Worm (Caenorhabditis elegans) whole organism, late embryonic: Measurements from ENCODE around the gene cyp-35C1.

Experiments
- C08G9.2 ChIP-seq: sonication (generic microtip); optimal IDR thresholded peaks from 2 replicates; lab custom pipeline; 2016; ENCODE audit warnings: mild to moderate bottlenecking, missing genetic modification characterization, moderate library complexity, missing compliant biosample characterization
- K09A11.1 ChIP-seq: sonication (generic microtip); optimal IDR thresholded peaks from 2 replicates; lab custom pipeline; 2017; ENCODE audit warnings: antibody characterized with exemption, mild to moderate bottlenecking, missing genetic modification characterization, missing compliant biosample characterization; ENCODE audit not compliant: insufficient read depth
- Y22D7AL.16 ChIP-seq: sonication (generic microtip); optimal IDR thresholded peaks from 2 replicates; lab custom pipeline; 2016; ENCODE audit warnings: missing genetic modification characterization, missing compliant biosample characterization
- ahr-1 ChIP-seq: sonication (generic microtip); optimal IDR thresholded peaks from 2 replicates; lab custom pipeline; 2016; ENCODE audit warnings: missing genetic modification characterization, missing compliant biosample characterization
- ama-1 ChIP-seq: fragments of 150-350 bp; optimal IDR thresholded peaks from 2 replicates; lab custom pipeline; 2014
- ceh-14 ChIP-seq: sonication (generic microtip); optimal IDR thresholded peaks from 2 replicates; lab custom pipeline; 2016; ENCODE audit warnings: missing genotype, missing genetic modification characterization, missing compliant biosample characterization
- ceh-18 ChIP-seq: sonication (generic microtip); optimal IDR thresholded peaks from 2 replicates; lab custom pipeline; 2016; ENCODE audit warnings: missing genetic modification characterization, missing compliant biosample characterization
- ceh-19 ChIP-seq: fragments of 200-800 bp; sonication (Bioruptor generic); optimal IDR thresholded peaks from 2 replicates; lab custom pipeline; 2018; ENCODE audit warnings: mild to moderate bottlenecking, missing genetic modification characterization, missing compliant biosample characterization
- ceh-22 ChIP-seq: sonication (generic microtip); optimal IDR thresholded peaks from 2 replicates; lab custom pipeline; 2017; ENCODE audit warnings: missing biosample characterization, missing genetic modification characterization
- ceh-30 ChIP-seq: fragments of 150-350 bp; optimal IDR thresholded peaks from 2 replicates; lab custom pipeline; 2014; ENCODE audit warnings: missing biosample characterization, missing genetic modification characterization
- ceh-34 ChIP-seq: sonication (generic microtip); optimal IDR thresholded peaks from 2 replicates; lab custom pipeline; 2016; ENCODE audit warnings: mild to moderate bottlenecking, missing genetic modification characterization, missing compliant biosample characterization
- ceh-48 ChIP-seq: sonication (generic microtip); optimal IDR thresholded peaks from 2 replicates; lab custom pipeline; 2016; ENCODE audit warnings: missing genetic modification characterization, inconsistent platforms, missing compliant biosample characterization
- dmd-4 ChIP-seq: sonication (generic microtip); optimal IDR thresholded peaks from 2 replicates; lab custom pipeline; 2016; ENCODE audit warnings: borderline replicate concordance, missing genetic modification characterization, missing compliant biosample characterization
- dve-1 ChIP-seq: sonication (generic microtip); optimal IDR thresholded peaks from 2 replicates; lab custom pipeline; 2017; ENCODE audit warnings: antibody characterized with exemption, mild to moderate bottlenecking, missing genetic modification characterization, missing compliant biosample characterization
- elt-4 ChIP-seq: sonication (generic microtip); optimal IDR thresholded peaks from 2 replicates; lab custom pipeline; 2016; ENCODE audit warnings: missing genetic modification characterization, missing compliant biosample characterization
- eyg-1 ChIP-seq: sonication (generic microtip); optimal IDR thresholded peaks from 2 replicates; lab custom pipeline; 2016; ENCODE audit warnings: missing genotype, missing genetic modification characterization, missing compliant biosample characterization
- fax-1 ChIP-seq: sonication (generic microtip); optimal IDR thresholded peaks from 2 replicates; lab custom pipeline; 2016; ENCODE audit warnings: missing genotype, missing genetic modification characterization, missing compliant biosample characterization
- fkh-10 ChIP-seq: fragments of 150-350 bp; optimal IDR thresholded peaks from 2 replicates; lab custom pipeline; 2014; ENCODE audit warnings: missing biosample characterization, missing genetic modification reagents, missing genetic modification characterization
- fkh-6 ChIP-seq: sonication (generic microtip); optimal IDR thresholded peaks from 2 replicates; lab custom pipeline; 2016; ENCODE audit warnings: missing genetic modification characterization, missing compliant biosample characterization
- hlh-13 ChIP-seq: fragments of 200-800 bp; sonication (Bioruptor generic); optimal IDR thresholded peaks from 2 replicates; lab custom pipeline; 2018; ENCODE audit warnings: mild to moderate bottlenecking, missing genetic modification characterization, missing compliant biosample characterization
- hlh-6 ChIP-seq: sonication (generic microtip); optimal IDR thresholded peaks from 2 replicates; lab custom pipeline; 2016; ENCODE audit warnings: missing genotype, missing genetic modification characterization, missing compliant biosample characterization
- lim-6 ChIP-seq: sonication (generic microtip); optimal IDR thresholded peaks from 2 replicates; lab custom pipeline; 2016; ENCODE audit warnings: missing genetic modification characterization, missing compliant biosample characterization
- lin-11 ChIP-seq: fragments of 200-800 bp; sonication (Bioruptor generic); optimal IDR thresholded peaks from 2 replicates; lab custom pipeline; 2018; ENCODE audit warnings: mild to moderate bottlenecking, missing genetic modification characterization, missing compliant biosample characterization
- madf-2 ChIP-seq: sonication (generic microtip); optimal IDR thresholded peaks from 2 replicates; lab custom pipeline; 2017; ENCODE audit warnings: missing genetic modification characterization, missing compliant biosample characterization
- mec-3 ChIP-seq: sonication (generic microtip); optimal IDR thresholded peaks from 2 replicates; lab custom pipeline; 2016; ENCODE audit warnings: borderline replicate concordance, missing genetic modification characterization, missing compliant biosample characterization
- nfya-1 ChIP-seq: sonication (generic microtip); optimal IDR thresholded peaks from 2 replicates; lab custom pipeline; 2017; ENCODE audit warnings: missing genetic modification characterization, mild to moderate bottlenecking, missing compliant biosample characterization, antibody characterized with exemption, moderate library complexity
- nhr-11 ChIP-seq: fragments of 150-350 bp; optimal IDR thresholded peaks from 2 replicates; lab custom pipeline; 2014; ENCODE audit warnings: missing biosample characterization, missing genetic modification characterization
- nhr-232 ChIP-seq: sonication (generic microtip); optimal IDR thresholded peaks from 2 replicates; lab custom pipeline; 2016; ENCODE audit warnings: missing genetic modification characterization, missing compliant biosample characterization
- npax-4 ChIP-seq: sonication (generic microtip); optimal IDR thresholded peaks from 2 replicates; lab custom pipeline; 2016; ENCODE audit warnings: missing genetic modification characterization, missing compliant biosample characterization
- odd-2 ChIP-seq: sonication (generic microtip); optimal IDR thresholded peaks from 2 replicates; lab custom pipeline; 2017; ENCODE audit warnings: antibody characterized with exemption, mild to moderate bottlenecking, missing genetic modification characterization, missing compliant biosample characterization
- pat-9 ChIP-seq: fragments of 200-800 bp; sonication (Bioruptor generic); optimal IDR thresholded peaks from 2 replicates; lab custom pipeline; 2018; ENCODE audit warnings: mild to moderate bottlenecking, missing genetic modification characterization, moderate library complexity, missing compliant biosample characterization
- pax-1 ChIP-seq: fragments of 150-350 bp; optimal IDR thresholded peaks from 2 replicates; lab custom pipeline; 2014; ENCODE audit warnings: missing biosample characterization, missing genetic modification characterization
- pha-2 ChIP-seq: sonication (generic microtip); optimal IDR thresholded peaks from 2 replicates; lab custom pipeline; 2017; ENCODE audit warnings: mild to moderate bottlenecking, missing genetic modification characterization, missing compliant biosample characterization
- pha-4 ChIP-seq: fragments of 150-350 bp; optimal IDR thresholded peaks from 2 replicates; lab custom pipeline; 2018; ENCODE audit warnings: missing biosample characterization, missing genetic modification reagents, missing genetic modification characterization
- ref-2 ChIP-seq: sonication (generic microtip); optimal IDR thresholded peaks from 2 replicates; lab custom pipeline; 2016; ENCODE audit warnings: missing genetic modification characterization, missing compliant biosample characterization
- rnt-1 ChIP-seq: sonication (generic microtip); optimal IDR thresholded peaks from 2 replicates; lab custom pipeline; 2016; ENCODE audit warnings: missing genetic modification characterization, missing compliant biosample characterization
- sox-2 ChIP-seq: fragments of 200-800 bp; sonication (Bioruptor generic); IDR thresholded peaks from 2 replicates; pipeline ENCODE4 v1.3.6; 2022; ENCODE audit warnings: missing genetic modification reagents, missing genetic modification characterization, missing compliant biosample characterization
- unc-3 ChIP-seq, 2 experiments: fragments of 200-800 bp in 1 of 2; sonication (Bioruptor generic) in 1 of 2; sonication (generic microtip) in 1 of 2; conservative IDR thresholded peaks in 1 of 2; optimal IDR thresholded peaks in 1 of 2; 2 replicates each; pipeline versions ENCODE4 v1.3.6 to Lab custom; 2016 to 2022; ENCODE audit warnings: missing compliant biosample characterization in 2 of 2, missing genetic modification characterization in 2 of 2, missing genetic modification reagents in 1 of 2
- unc-42 ChIP-seq: sonication (generic microtip); optimal IDR thresholded peaks from 2 replicates; lab custom pipeline; 2016; ENCODE audit warnings: missing genotype, missing genetic modification characterization, missing compliant biosample characterization
- unc-55 ChIP-seq: sonication (generic microtip); optimal IDR thresholded peaks from 2 replicates; lab custom pipeline; 2017; ENCODE audit warnings: missing biosample characterization, missing genetic modification reagents, missing genetic modification characterization
- unc-86 ChIP-seq: sonication (generic microtip); optimal IDR thresholded peaks from 2 replicates; lab custom pipeline; 2016; ENCODE audit warnings: missing genetic modification characterization, missing compliant biosample characterization
- zip-5 ChIP-seq: sonication (generic microtip); optimal IDR thresholded peaks from 2 replicates; lab custom pipeline; 2016; ENCODE audit warnings: missing genetic modification characterization, missing compliant biosample characterization
- ztf-16 ChIP-seq: sonication (generic microtip); optimal IDR thresholded peaks from 2 replicates; lab custom pipeline; 2017; ENCODE audit warnings: missing genetic modification characterization, missing compliant biosample characterization

cyp-35C1 gene

DNA sequence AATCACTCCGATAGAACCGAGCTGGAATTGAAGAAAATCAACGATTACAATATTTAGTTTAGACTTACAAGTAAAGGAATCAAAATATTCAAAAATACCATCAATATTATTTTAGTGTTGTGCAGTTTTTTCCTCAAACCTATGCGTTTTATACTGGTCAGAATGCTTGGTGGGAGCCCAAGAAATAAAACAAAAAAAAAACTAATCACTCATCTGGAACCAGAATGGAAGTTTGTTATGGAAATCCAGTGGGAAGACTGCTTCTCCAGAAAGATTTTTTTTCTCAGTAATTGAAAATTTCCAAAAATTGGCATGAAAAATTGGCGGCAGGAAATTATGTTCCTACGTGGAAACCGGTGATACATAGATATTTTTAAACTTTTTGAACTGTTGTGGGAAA, 41.9 kb downstream of the cyp-35C1 start, which contains the start of gene srx-134:
srx-134 (minus strand) TSS at position 101 of the 400 bp plus-strand sequence.
- TF ChIP-seq madf-2 (tag; lab: Kevin White, UChicago) (no peak), ztf-16 (tag; lab: Kevin White, UChicago) (no peak), ahr-1 (no peak), rnt-1 (tag; lab: Kevin White, UChicago) (no peak), pha-4 (tag; lab: Kevin White, UChicago) (no peak), dve-1 (tag; lab: Kevin White, UChicago) (no peak), ceh-22 (no peak), ceh-48 (no peak), nhr-232 (tag; lab: Kevin White, UChicago) (no peak), mec-3 (tag; lab: Kevin White, UChicago) (no peak), Y22D7AL.16 (tag; lab: Kevin White, UChicago) (no peak), ceh-19 (no peak), pax-1 (no peak), unc-42 (tag; lab: Kevin White, UChicago) (no peak), lin-11 (no peak), unc-55 (GFP tag; lab: Kevin White, UChicago) (no peak), pat-9 (tag; lab: Kevin White, UChicago) (no peak), lim-6 (tag; lab: Kevin White, UChicago) (no peak), fax-1 (tag; lab: Kevin White, UChicago) (no peak), nhr-11 (tag; lab: Kevin White, UChicago) (no peak)
- TF ChIP-seq, all 69 proteins: peak for 0

DNA sequence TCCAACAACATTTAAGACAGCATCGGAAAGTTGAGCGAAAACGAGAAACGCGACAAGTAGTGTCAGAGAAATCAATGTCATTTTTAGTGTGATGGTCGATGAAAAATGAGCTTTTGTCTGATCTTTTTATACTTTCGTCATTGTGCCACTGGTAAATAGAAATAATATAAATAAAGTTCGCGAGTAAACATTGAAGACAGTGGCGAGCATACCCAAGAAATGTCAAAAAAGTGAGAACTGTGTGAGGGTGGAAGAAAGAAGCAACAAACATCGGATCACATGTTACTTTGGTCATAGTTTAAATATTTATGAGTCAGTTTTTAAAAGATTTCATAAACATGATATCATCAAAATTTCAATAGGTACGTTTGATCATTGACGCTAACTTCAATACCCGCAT, 44.0 kb downstream of the cyp-35C1 start, which contains the start of gene ttr-21:
ttr-21 (minus strand) TSS at position 100 of the 400 bp plus-strand sequence.
- TF ChIP-seq ahr-1 (no peak), ceh-14 (tag; lab: Kevin White, UChicago) (no peak), ceh-18 (no peak), nfya-1 (no peak), unc-3 (GFP tag; conservative IDR thresholded peaks at IDR 0.05; lab: Robert Waterston, UW) (no peak), unc-3 (tag; optimal IDR thresholded peaks at IDR 0.05; lab: Kevin White, UChicago) (no peak)

DNA sequence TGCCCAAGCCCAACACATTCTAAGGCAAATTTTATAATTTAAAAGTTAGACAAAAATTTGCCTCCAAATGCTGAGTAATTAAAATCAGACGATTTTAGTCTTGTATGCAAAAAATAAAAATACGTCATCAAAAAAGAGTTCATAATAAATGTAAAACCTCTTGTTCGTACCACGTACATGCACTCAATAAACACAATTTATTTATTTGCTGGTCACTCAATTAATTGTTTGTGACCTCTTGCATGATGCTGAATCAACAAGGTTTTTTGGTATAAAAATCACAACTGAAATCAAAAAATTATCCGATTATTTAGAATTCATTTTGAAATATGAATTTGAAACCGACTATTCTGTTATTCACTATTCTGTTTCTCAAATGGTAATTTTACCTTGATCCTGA, 48.1 kb downstream of the cyp-35C1 start, which contains the start of gene hpx-2:
hpx-2 (plus strand) TSS at position 301 of the 400 bp plus-strand sequence.
- no peak for TF ChIP-seq ref-2 (tag; lab: Kevin White, UChicago)
- TF ChIP-seq ceh-18: no peak
- no peak for TF ChIP-seq C08G9.2 (tag; lab: Kevin White, UChicago)
- TF ChIP-seq fkh-10 (GFP tag; lab: Kevin White, UChicago): no peak
- no peak for TF ChIP-seq zip-5 (tag; lab: Kevin White, UChicago)
- no peak for TF ChIP-seq pat-9 (tag; lab: Kevin White, UChicago)
- TF ChIP-seq npax-4 (tag; lab: Kevin White, UChicago): no peak
- no peak for TF ChIP-seq nhr-11 (tag; lab: Kevin White, UChicago)
- no peak for TF ChIP-seq ceh-34 (tag; lab: Kevin White, UChicago)
- no peak for TF ChIP-seq eyg-1 (tag; lab: Kevin White, UChicago)
- no peak for TF ChIP-seq ceh-19
- TF ChIP-seq ceh-22: no peak
- no peak for TF ChIP-seq dve-1 (tag; lab: Kevin White, UChicago)
- TF ChIP-seq fax-1 (tag; lab: Kevin White, UChicago): no peak
- no peak for TF ChIP-seq elt-4

DNA sequence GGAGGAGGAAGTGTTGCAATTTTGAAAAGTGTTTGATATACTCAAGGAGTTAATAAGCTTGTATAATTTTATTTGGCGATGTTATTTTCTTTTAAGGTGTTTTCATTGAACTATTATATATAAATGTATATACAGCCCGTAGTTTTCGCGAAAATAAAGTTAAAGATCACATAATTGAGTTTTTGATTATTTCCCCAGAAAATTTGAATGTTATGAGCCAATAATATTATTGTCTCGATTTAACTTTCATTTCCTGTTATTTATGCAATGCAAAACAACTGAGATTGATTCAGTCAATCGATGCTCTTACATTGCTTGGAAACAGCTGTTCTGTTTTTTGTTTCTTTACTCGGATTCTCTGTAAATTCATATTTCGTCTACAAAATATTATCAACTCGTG, 49.9 kb downstream of the cyp-35C1 start, which contains the start of gene srx-133:
srx-133 (plus strand) TSS at position 301 of the 400 bp plus-strand sequence.
- TF ChIP-seq ceh-30 (no peak), hlh-6 (tag; lab: Kevin White, UChicago) (no peak), madf-2 (tag; lab: Kevin White, UChicago) (no peak), dmd-4 (tag; lab: Kevin White, UChicago) (no peak), K09A11.1 (tag; lab: Kevin White, UChicago) (no peak), sox-2 (GFP tag; lab: Robert Waterston, UW) (no peak), hlh-13 (GFP tag; lab: Kevin White, UChicago) (no peak), pha-2 (tag; lab: Kevin White, UChicago) (no peak), ceh-48 (no peak), ama-1 (lab: Kevin White, UChicago) (no peak), Y22D7AL.16 (tag; lab: Kevin White, UChicago) (no peak), unc-86 (tag; lab: Kevin White, UChicago) (no peak), ahr-1 (no peak), fkh-6 (tag; lab: Kevin White, UChicago) (no peak), odd-2 (tag; lab: Kevin White, UChicago) (no peak), fkh-10 (GFP tag; lab: Kevin White, UChicago) (no peak), unc-42 (tag; lab: Kevin White, UChicago) (no peak)
- TF ChIP-seq, all 69 proteins: peak for 0
